Fruit fly (Drosophila melanogaster): Measurements from ENCODE around the gene Eip93F.

dm6 chr3R:22044443-22044970 lies 95.6 kb downstream of the Eip93F start:
- TF ChIP-seq CG8301 (tag; optimal IDR thresholded peaks at IDR 0.05) = no peak
- TF ChIP-seq fd96Ca (GFP tag; IDR thresholded peaks at IDR 0.05) = no peak
- TF ChIP-seq CG10348 (GFP tag; IDR thresholded peaks at IDR 0.05) = no peak
- TF ChIP-seq CG13204 (GFP tag; optimal IDR thresholded peaks at IDR 0.05) = no peak
- TF ChIP-seq Pif1A (GFP tag; optimal IDR thresholded peaks at IDR 0.05) = no peak

Measured in whole organism, pupa.